Worm (Caenorhabditis elegans) whole organism, L3 larva: ENCODE data around the gene bir-1.

Experiments
- ceh-9 ChIP-seq: sonication (generic microtip); optimal IDR thresholded peaks from 2 replicates; lab custom pipeline; 2018; ENCODE audit warnings: missing biosample characterization, missing genetic modification characterization
- eor-1 ChIP-seq, 2 experiments: fragments of 150-350 bp; optimal IDR thresholded peaks; 2 replicates each; lab custom pipeline; 2014 to 2018; ENCODE audit warnings: missing biosample characterization in 2 of 2, missing genetic modification characterization in 2 of 2
- mdl-1 ChIP-seq: fragments of 150-350 bp; optimal IDR thresholded peaks from 2 replicates; lab custom pipeline; 2014; ENCODE audit warnings: missing biosample characterization, missing genetic modification characterization
- nhr-23 ChIP-seq: fragments of 150-350 bp; optimal IDR thresholded peaks from 2 replicates; lab custom pipeline; 2014; ENCODE audit warnings: missing biosample characterization, missing genetic modification reagents, missing genetic modification characterization
- nhr-237 ChIP-seq: fragments of 150-350 bp; optimal IDR thresholded peaks from 2 replicates; lab custom pipeline; 2014; ENCODE audit warnings: missing biosample characterization, missing genetic modification characterization
- nhr-67 ChIP-seq: fragments of 150-350 bp; optimal IDR thresholded peaks from 2 replicates; lab custom pipeline; 2014; ENCODE audit warnings: missing biosample characterization, missing genetic modification characterization
- nhr-77 ChIP-seq: fragments of 150-350 bp; optimal IDR thresholded peaks from 2 replicates; lab custom pipeline; 2014; ENCODE audit warnings: missing biosample characterization, missing genetic modification characterization
- ztf-4 ChIP-seq: fragments of 150-350 bp; optimal IDR thresholded peaks from 2 replicates; lab custom pipeline; 2014; ENCODE audit warnings: missing biosample characterization, missing genetic modification characterization

DNA sequence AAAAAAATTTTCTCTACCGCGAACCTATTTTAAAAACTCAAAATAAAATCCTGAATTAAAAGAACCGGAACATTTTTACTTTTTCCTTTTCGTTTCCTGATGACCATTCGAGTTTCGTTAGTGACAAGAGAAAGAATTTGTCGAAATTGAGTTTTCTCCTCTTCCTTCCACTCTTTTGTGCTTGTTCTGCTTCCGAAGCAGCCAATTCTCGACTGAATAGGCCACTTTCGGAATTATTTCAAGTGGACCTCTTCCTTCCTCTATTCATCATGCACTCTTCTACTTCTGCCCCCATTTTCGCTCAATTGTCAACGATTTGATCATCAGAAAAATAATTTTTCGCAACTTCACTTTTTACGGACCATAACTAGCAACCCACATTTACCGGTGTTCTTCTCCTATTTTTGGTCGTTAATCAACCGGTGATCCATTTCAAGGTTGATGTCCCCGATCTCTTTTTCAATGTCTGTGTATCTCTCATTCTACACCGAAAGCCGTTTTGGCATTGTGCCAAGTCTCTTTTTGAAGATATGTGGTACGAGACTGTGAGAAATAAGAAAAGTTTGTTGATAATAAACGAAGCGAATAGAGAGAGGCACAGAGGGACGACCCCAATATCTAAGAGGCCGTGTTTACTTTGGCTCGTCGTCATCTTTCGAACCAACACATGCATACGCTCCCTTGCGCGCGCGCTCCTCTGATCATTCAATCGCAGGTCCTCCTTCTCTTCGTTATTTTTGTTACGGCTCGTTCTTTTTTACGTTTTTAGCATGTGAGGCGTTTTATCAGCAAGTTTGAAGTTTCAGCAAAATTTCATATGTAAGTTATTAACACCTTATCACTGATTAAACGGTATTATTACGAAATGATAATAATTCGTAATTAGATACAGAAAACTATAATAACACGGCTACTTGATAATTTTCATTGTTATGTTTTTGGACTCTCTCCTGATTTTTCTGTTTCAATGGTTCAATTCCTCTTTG, 30.6 kb downstream of the bir-1 start:
- TF ChIP-seq nhr-77 (no peak), mdl-1 (tag; lab: Kevin White, UChicago) (no peak), nhr-67 (no peak), ceh-9 (tag; lab: Kevin White, UChicago) (no peak), eor-1 (tag; optimal IDR thresholded peaks at IDR 0.05; lab: Kevin White, UChicago) (no peak), nhr-237 (no peak), nhr-23 (tag; lab: Kevin White, UChicago) (no peak), ztf-4 (tag; lab: Kevin White, UChicago) (no peak)
